Worm (Caenorhabditis elegans): ENCODE measurements around the gene M04G7.2.

Gene M04G7.2

ce11 chrIV:425546-425945 lies 35.3 kb downstream of the M04G7.2 start:
- TF ChIP-seq ztf-29 (GFP tag; IDR thresholded peaks at IDR 0.05): no peak
- TF ChIP-seq cog-1 (tag; optimal IDR thresholded peaks at IDR 0.05): no peak
- no peak for TF ChIP-seq ref-1 (GFP tag; conservative IDR thresholded peaks at IDR 0.05)
- TF ChIP-seq klf-2 (GFP tag; conservative IDR thresholded peaks at IDR 0.05): no peak
- TF ChIP-seq med-1 (GFP tag; optimal IDR thresholded peaks at IDR 0.05; ENCODE audit: insufficient read depth): no peak

ce11 chrIV:425052-425451 lies 35.8 kb downstream of the M04G7.2 start, which contains the start of gene daf-18:
daf-18 (minus strand) TSS chrIV:425177.
- TF ChIP-seq T22C8.4 (GFP tag; IDR thresholded peaks at IDR 0.05): no peak
- no peak for TF ChIP-seq flt-1 (GFP tag; IDR thresholded peaks at IDR 0.05)
- no peak for TF ChIP-seq cog-1 (tag; optimal IDR thresholded peaks at IDR 0.05)
- TF ChIP-seq ref-1 (GFP tag; conservative IDR thresholded peaks at IDR 0.05): no peak

- TF ChIP-seq klf-2 (GFP tag; conservative IDR thresholded peaks at IDR 0.05): no peak
- no peak for TF ChIP-seq T22C8.4 (GFP tag; IDR thresholded peaks at IDR 0.05)
- TF ChIP-seq ref-1 (GFP tag; conservative IDR thresholded peaks at IDR 0.05): no peak
- TF ChIP-seq med-1 (GFP tag; optimal IDR thresholded peaks at IDR 0.05; ENCODE audit: insufficient read depth): no peak
- TF ChIP-seq flt-1 (GFP tag; IDR thresholded peaks at IDR 0.05): no peak
- no peak for TF ChIP-seq ztf-29 (GFP tag; IDR thresholded peaks at IDR 0.05)
- TF ChIP-seq tab-1 (GFP tag; IDR thresholded peaks at IDR 0.05): no peak
- TF ChIP-seq ztf-23 (GFP tag; IDR thresholded peaks at IDR 0.05): no peak
- TF ChIP-seq cog-1 (tag; optimal IDR thresholded peaks at IDR 0.05): no peak
These were observed 38.7 kb downstream of the M04G7.2 start for ce11 chrIV:422112-422511.

ce11 chrIV:420686-421085 lies 40.1 kb downstream of the M04G7.2 start:
- TF ChIP-seq ztf-29 (GFP tag; IDR thresholded peaks at IDR 0.05) (no peak), flt-1 (GFP tag; IDR thresholded peaks at IDR 0.05) (no peak), ztf-23 (GFP tag; IDR thresholded peaks at IDR 0.05) (no peak), med-1 (GFP tag; optimal IDR thresholded peaks at IDR 0.05; ENCODE audit: insufficient read depth) (no peak), klf-2 (GFP tag; conservative IDR thresholded peaks at IDR 0.05) (no peak), ref-1 (GFP tag; conservative IDR thresholded peaks at IDR 0.05) (no peak), cog-1 (tag; optimal IDR thresholded peaks at IDR 0.05) (no peak), tab-1 (GFP tag; IDR thresholded peaks at IDR 0.05) (no peak), T22C8.4 (GFP tag; IDR thresholded peaks at IDR 0.05) (no peak)

- TF ChIP-seq ztf-23 (GFP tag; IDR thresholded peaks at IDR 0.05): no peak
- peak; percentile 46; the same call in 1 of the 2 replicates for TF ChIP-seq T22C8.4 (GFP tag; IDR thresholded peaks at IDR 0.05)
- TF ChIP-seq flt-1 (GFP tag; IDR thresholded peaks at IDR 0.05): no peak
These were observed 41.2 kb downstream of the M04G7.2 start, which contains the start of gene eri-1 for ce11 chrIV:419674-420073. eri-1 (minus strand) TSS chrIV:419958.

ce11 chrIV:410420-410891 lies 50.4 kb downstream of the M04G7.2 start, which contains the start of gene T07A9.12:
T07A9.12 (plus strand) TSS chrIV:410867.
- TF ChIP-seq ref-1 (GFP tag; conservative IDR thresholded peaks at IDR 0.05): no peak
- TF ChIP-seq tab-1 (GFP tag; IDR thresholded peaks at IDR 0.05): no peak
- no peak for TF ChIP-seq med-1 (GFP tag; optimal IDR thresholded peaks at IDR 0.05; ENCODE audit: insufficient read depth)
- peak; percentile 54; the same call in 1 of the 2 replicates for TF ChIP-seq ztf-29 (GFP tag; IDR thresholded peaks at IDR 0.05)
- 0 out of 2 replicates have a peak, but pooled peaks have one; percentile 39 for TF ChIP-seq flt-1 (GFP tag; IDR thresholded peaks at IDR 0.05)
- no peak for TF ChIP-seq T22C8.4 (GFP tag; IDR thresholded peaks at IDR 0.05)
- peak; percentile 77 for TF ChIP-seq cog-1 (tag; optimal IDR thresholded peaks at IDR 0.05)
- no peak for TF ChIP-seq ztf-23 (GFP tag; IDR thresholded peaks at IDR 0.05)
- no peak for TF ChIP-seq klf-2 (GFP tag; conservative IDR thresholded peaks at IDR 0.05)

ce11 chrIV:409935-410334 lies 50.9 kb downstream of the M04G7.2 start, which contains the start of gene kgb-1:
kgb-1 (minus strand) TSS chrIV:410035.
- TF ChIP-seq med-1 (GFP tag; optimal IDR thresholded peaks at IDR 0.05; ENCODE audit: insufficient read depth): no peak
- no peak for TF ChIP-seq flt-1 (GFP tag; IDR thresholded peaks at IDR 0.05)
- TF ChIP-seq ref-1 (GFP tag; conservative IDR thresholded peaks at IDR 0.05): no peak
- TF ChIP-seq tab-1 (GFP tag; IDR thresholded peaks at IDR 0.05): no peak
- no peak for TF ChIP-seq ztf-23 (GFP tag; IDR thresholded peaks at IDR 0.05)
- no peak for TF ChIP-seq cog-1 (tag; optimal IDR thresholded peaks at IDR 0.05)
- no peak for TF ChIP-seq klf-2 (GFP tag; conservative IDR thresholded peaks at IDR 0.05)
- no peak for TF ChIP-seq T22C8.4 (GFP tag; IDR thresholded peaks at IDR 0.05)

- TF ChIP-seq ztf-23 (GFP tag; IDR thresholded peaks at IDR 0.05) (no peak), klf-2 (GFP tag; conservative IDR thresholded peaks at IDR 0.05) (no peak), flt-1 (GFP tag; IDR thresholded peaks at IDR 0.05) (no peak), tab-1 (GFP tag; IDR thresholded peaks at IDR 0.05) (no peak), T22C8.4 (GFP tag; IDR thresholded peaks at IDR 0.05) (no peak), med-1 (GFP tag; optimal IDR thresholded peaks at IDR 0.05; ENCODE audit: insufficient read depth) (no peak), ref-1 (GFP tag; conservative IDR thresholded peaks at IDR 0.05) (no peak), cog-1 (tag; optimal IDR thresholded peaks at IDR 0.05) (no peak), ztf-29 (GFP tag; IDR thresholded peaks at IDR 0.05) (no peak)
These were observed 51.9 kb downstream of the M04G7.2 start for ce11 chrIV:408892-409291.

Measured in whole organism, midembryonic.